Fruit fly (Drosophila melanogaster): Measurements from ENCODE around the gene CG31516.

DNA sequence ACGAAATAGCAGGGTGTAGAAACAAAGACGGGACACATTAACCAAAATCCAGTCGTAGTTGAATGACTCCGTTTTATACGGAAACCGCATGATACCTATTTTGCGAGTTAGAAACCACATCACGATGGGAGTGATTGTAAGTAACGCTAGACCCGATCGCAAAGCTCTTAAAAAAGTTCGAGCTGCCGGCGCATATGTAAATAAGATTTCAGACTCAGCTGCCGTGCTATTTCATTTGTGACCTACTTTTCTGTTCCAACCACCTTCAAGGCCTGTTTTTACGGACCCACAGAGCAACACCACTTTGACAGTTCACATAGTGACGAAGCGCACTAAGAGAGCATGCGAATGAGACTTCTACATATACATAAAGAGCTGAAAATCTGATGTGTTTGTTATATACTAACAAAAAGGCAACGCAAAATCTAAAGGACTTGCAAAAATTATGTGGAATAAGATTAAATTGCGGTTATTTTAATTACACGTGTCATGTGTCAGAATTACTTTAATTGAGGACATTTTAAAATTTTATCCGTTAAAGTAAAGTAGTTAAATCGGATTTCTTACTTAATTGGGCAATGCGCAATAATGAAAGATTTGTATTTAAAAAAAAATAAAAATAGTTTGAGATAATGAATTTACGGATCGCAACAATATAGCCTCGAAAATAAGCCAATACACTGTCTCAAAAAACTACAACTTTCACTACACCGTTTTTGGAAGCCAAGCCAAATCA is 41.0 kb downstream of the CG31516 start:
- TF ChIP-seq pan (optimal IDR thresholded peaks at IDR 0.05) (no peak), Dll (optimal IDR thresholded peaks at IDR 0.05) (no peak)

Measured in whole organism.